Fruit fly (Drosophila melanogaster) whole organism, prepupa: Measurements from ENCODE around the gene CG33169.

Source experiments
- CG3032 ChIP-seq: fragments of 200-800 bp; optimal IDR thresholded peaks from 2 replicates; lab custom pipeline; 2019; ENCODE audit warnings: missing biosample characterization, mild to moderate bottlenecking, missing genetic modification characterization, moderate library complexity
- CG32006 ChIP-seq: fragments of 200-800 bp; sonication (Bioruptor generic); optimal IDR thresholded peaks from 3 replicates; lab custom pipeline; 2017; ENCODE audit warnings: missing biosample characterization, mild to moderate bottlenecking, missing genetic modification characterization
- Lpt ChIP-seq: fragments of 200-800 bp; sonication (Bioruptor generic); optimal IDR thresholded peaks from 3 replicates; lab custom pipeline; 2016; ENCODE audit warnings: missing biosample characterization, missing genetic modification characterization

DNA sequence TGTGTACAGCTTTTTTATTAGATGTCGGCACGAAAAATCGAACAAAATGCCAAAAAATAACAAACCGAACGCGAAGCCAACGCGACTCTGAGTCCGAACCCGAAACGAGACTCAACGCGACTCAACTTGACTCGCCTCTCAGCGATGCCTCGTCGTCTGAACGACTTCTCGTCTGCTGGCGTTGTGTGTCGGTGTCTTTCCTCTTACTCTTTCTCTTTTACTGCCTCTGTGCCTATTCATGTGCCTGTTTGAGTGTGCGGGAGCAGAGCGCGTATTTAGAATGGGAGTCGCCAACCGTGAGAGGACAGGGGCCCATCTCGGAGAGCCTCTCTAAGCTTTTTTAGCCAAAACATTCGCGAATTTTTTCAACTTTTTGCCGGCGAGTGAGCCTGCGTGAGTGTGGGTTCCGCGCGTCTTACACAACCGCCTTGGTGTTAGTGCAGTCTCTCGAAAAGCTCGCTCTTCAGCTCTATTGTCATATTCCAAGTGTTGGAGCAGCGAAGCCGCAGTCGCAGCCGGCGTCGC lies 38.9 kb upstream of the CG33169 start:
- TF ChIP-seq Lpt (GFP tag; lab: Kevin White, UChicago) (peak; percentile 72), CG32006 (GFP tag; lab: Kevin White, UChicago) (peak; percentile 31), CG3032 (tag; lab: Kevin White, UChicago) (no peak)
